Worm (Caenorhabditis elegans) whole organism, midembryonic: Measurements from ENCODE around the gene gst-3.

Source experiments
- T22C8.4 ChIP-seq: fragments of 200-800 bp; sonication (Bioruptor generic); IDR thresholded peaks from 2 replicates; pipeline ENCODE4 v1.3.6; 2022; ENCODE audit warnings: missing genetic modification characterization, missing compliant biosample characterization
- cog-1 ChIP-seq: sonication (generic microtip); optimal IDR thresholded peaks from 2 replicates; lab custom pipeline; 2016; ENCODE audit warnings: missing genetic modification characterization, missing compliant biosample characterization
- flt-1 ChIP-seq: fragments of 200-800 bp; sonication (Bioruptor generic); IDR thresholded peaks from 2 replicates; pipeline ENCODE4 v1.3.6; 2022; ENCODE audit warnings: missing genetic modification characterization, missing compliant biosample characterization
- med-1 ChIP-seq: sonication (generic microtip); optimal IDR thresholded peaks from 2 replicates; lab custom pipeline; 2017; ENCODE audit warnings: missing genetic modification characterization, mild to moderate bottlenecking, missing compliant biosample characterization, antibody characterized with exemption, missing genetic modification reagents; ENCODE audit not compliant: insufficient read depth
- ref-1 ChIP-seq: fragments of 200-800 bp; sonication (Bioruptor generic); conservative IDR thresholded peaks from 2 replicates; pipeline ENCODE4 v1.3.6; 2022; ENCODE audit warnings: missing genetic modification reagents, missing genetic modification characterization, missing compliant biosample characterization
- tab-1 ChIP-seq: fragments of 200-800 bp; sonication (Bioruptor generic); IDR thresholded peaks from 2 replicates; pipeline ENCODE4 v1.3.6; 2022; ENCODE audit warnings: missing genetic modification characterization, missing compliant biosample characterization
- ztf-23 ChIP-seq: fragments of 200-800 bp; sonication (Bioruptor generic); IDR thresholded peaks from 2 replicates; pipeline ENCODE4 v1.3.6; 2022; ENCODE audit warnings: missing genetic modification reagents, missing genetic modification characterization, missing compliant biosample characterization
- ztf-29 ChIP-seq: fragments of 200-800 bp; sonication (Bioruptor generic); IDR thresholded peaks from 2 replicates; pipeline ENCODE4 v1.3.6; 2022; ENCODE audit warnings: missing genetic modification reagents, missing genetic modification characterization, missing compliant biosample characterization

- TF ChIP-seq med-1 (GFP tag; lab: Kevin White, UChicago) (no peak), cog-1 (no peak), flt-1 (GFP tag; lab: Robert Waterston, UW) (no peak), T22C8.4 (GFP tag; lab: Robert Waterston, UW) (no peak), ztf-29 (GFP tag; lab: Robert Waterston, UW) (no peak), ztf-23 (GFP tag; lab: Robert Waterston, UW) (no peak), ref-1 (GFP tag; lab: Robert Waterston, UW) (no peak), tab-1 (GFP tag; lab: Robert Waterston, UW) (no peak)
Measured at ce11 chrIV:10135817-10136216, 4.2 kb downstream of the gst-3 start, which contains the start of gene K08F4.5.
